Worm (Caenorhabditis elegans) whole organism, L3 larva: ENCODE data around the gene clec-183.

Experiments used
- R02D3.7 ChIP-seq: fragments of 150-350 bp; optimal IDR thresholded peaks from 2 replicates; lab custom pipeline; 2014; ENCODE audit warnings: missing biosample characterization, missing genetic modification characterization
- ama-1 ChIP-seq: fragments of 150-350 bp; optimal IDR thresholded peaks from 2 replicates; lab custom pipeline; 2018
- nhr-12 ChIP-seq: fragments of 150-350 bp; optimal IDR thresholded peaks from 2 replicates; lab custom pipeline; 2014; ENCODE audit warnings: missing biosample characterization, missing genetic modification characterization
- nhr-76 ChIP-seq: fragments of 150-350 bp; sonication (generic microtip); optimal IDR thresholded peaks from 5 replicates; lab custom pipeline; 2014; ENCODE audit warnings: missing biosample characterization, missing genetic modification characterization

ce11 chrIV:9371126-9371525 lies 43.3 kb downstream of the clec-183 start, which contains the start of gene fbxc-58:
- no peak for TF ChIP-seq nhr-12 (tag; lab: Kevin White, UChicago)
- no peak for TF ChIP-seq ama-1
- no peak for TF ChIP-seq R02D3.7 (tag; lab: Kevin White, UChicago)
- no peak for TF ChIP-seq nhr-76 (tag; lab: Kevin White, UChicago)
